Worm (Caenorhabditis elegans): ENCODE measurements around the gene ceh-54.

The ceh-54 gene

DNA sequence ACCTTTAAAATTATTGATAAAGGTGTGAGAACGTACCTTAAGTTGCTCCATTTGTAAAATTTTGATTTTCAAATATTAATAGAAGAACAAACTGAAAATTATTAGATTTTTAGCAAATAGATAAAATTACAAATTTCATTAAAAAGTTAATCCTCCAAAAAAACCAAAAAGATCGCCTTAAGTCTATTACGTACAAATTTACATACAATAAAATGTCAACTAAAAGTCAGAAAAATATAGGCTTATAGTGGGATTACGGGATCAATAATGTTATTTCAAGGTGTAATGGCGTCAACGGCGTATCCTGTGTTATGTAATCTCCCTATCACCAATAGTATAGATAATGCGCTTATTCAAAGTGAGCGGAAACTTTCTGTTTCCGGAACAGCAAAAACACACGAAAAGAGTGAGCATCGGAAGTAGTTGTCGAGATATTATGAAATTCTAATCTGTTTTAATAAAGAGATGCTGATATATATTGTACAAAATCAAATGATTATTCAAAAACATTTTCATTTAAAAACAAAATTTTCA is at the start of gene ceh-54:
TSS of gene ceh-54 (minus strand) at position 51 of the 534 bp plus-strand sequence.
- TF ChIP-seq fos-1 (tag; optimal IDR thresholded peaks at IDR 0.05) (no peak), sptf-1 (tag; optimal IDR thresholded peaks at IDR 0.05) (no peak), dsc-1 (tag; optimal IDR thresholded peaks at IDR 0.05) (peak; percentile 75), unc-30 (tag; optimal IDR thresholded peaks at IDR 0.05) (no peak), ama-1 (optimal IDR thresholded peaks at IDR 0.05) (no peak), vab-15 (tag; optimal IDR thresholded peaks at IDR 0.05) (no peak), egl-13 (tag; optimal IDR thresholded peaks at IDR 0.05) (peak; percentile 65), ets-5 (GFP tag; IDR thresholded peaks at IDR 0.05) (no peak), tbx-2 (tag; optimal IDR thresholded peaks at IDR 0.05) (no peak), mdl-1 (tag; optimal IDR thresholded peaks at IDR 0.05) (no peak), nhr-47 (tag; optimal IDR thresholded peaks at IDR 0.05) (peak; percentile 8), lin-13 (GFP tag; optimal IDR thresholded peaks at IDR 0.05) (no peak), ceh-63 (GFP tag; optimal IDR thresholded peaks at IDR 0.05) (no peak), alr-1 (tag; optimal IDR thresholded peaks at IDR 0.05; ENCODE audit: borderline replicate concordance) (no peak), ztf-4 (tag; optimal IDR thresholded peaks at IDR 0.05) (no peak), swsn-7 (tag; optimal IDR thresholded peaks at IDR 0.05) (no peak)

DNA sequence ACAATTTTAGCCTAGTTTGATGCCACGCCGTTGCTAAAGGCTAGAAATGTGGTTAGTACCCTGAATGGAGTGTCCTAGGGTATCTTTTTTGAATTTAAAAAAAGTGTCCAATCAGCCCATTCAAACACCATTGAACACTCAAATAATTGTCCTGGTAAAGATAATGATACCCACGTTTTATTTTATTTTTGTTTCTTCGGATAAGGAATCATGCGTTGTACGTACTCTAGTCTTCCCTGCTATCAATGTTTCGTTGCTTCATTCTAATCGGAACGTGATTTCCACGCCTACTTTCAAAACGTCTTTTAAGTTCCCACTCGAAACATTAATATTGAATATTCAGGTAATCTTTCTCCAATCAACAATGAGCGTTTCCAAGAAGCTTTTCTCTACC is 46.6 kb upstream of the ceh-54 start, which contains the start of gene got-2.2:
TSS of gene got-2.2 (plus strand) at position 344 of the 394 bp plus-strand sequence.
- TF ChIP-seq nhr-20 (tag; optimal IDR thresholded peaks at IDR 0.05): peak; percentile 24
- peak; percentile 24 for TF ChIP-seq nhr-71 (tag; optimal IDR thresholded peaks at IDR 0.05)
- peak in 1 of 6 experiments; percentile 87 for TF ChIP-seq elt-3 (tag; optimal IDR thresholded peaks at IDR 0.05)
- TF ChIP-seq lin-35 (GFP tag; optimal IDR thresholded peaks at IDR 0.05): peak in 1 of 2 experiments; percentile 34
- TF ChIP-seq mdl-1 (tag; optimal IDR thresholded peaks at IDR 0.05): peak in 1 of 2 experiments; percentile 33
- TF ChIP-seq ama-1 (optimal IDR thresholded peaks at IDR 0.05): no peak
- TF ChIP-seq nhr-19 (GFP tag; conservative IDR thresholded peaks at IDR 0.05): peak; percentile 63
- no peak for TF ChIP-seq aly-2 (tag; optimal IDR thresholded peaks at IDR 0.05)
- TF ChIP-seq elt-2 (tag; optimal IDR thresholded peaks at IDR 0.05): peak; percentile 57

DNA sequence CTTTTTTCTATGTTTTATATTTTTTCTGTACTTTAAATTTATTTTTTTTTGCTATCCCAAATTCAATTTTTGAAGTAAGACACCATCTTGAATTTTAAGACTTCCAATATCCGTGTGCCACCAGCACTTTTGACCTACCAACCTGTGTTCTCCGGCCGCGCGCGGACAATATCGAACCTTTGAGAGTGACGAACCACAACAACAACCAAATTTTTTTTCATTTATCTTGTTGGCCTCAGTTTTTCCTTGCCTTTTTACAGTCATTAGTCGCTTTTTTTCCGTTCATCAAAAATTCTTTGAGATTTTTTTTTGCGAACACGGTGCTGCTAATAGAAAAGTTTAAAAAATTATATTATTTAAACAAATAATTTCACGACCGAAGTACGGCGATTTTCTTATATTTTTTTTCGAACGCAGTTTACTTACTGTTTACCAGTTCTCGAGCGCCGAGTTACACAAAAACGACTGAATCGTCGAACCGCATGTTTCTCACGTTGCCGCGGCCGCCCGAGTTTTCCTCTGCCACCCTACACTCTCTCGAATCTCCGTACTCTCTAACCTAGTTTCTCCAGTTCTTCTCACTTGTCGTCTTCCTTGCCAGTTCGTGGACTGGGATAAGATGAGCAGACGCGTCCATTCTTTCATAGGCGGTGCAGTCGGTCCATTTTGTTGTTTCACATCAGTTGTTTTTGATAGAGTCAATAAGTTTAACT is 46.0 kb upstream of the ceh-54 start:
- no peak for TF ChIP-seq unc-130 (tag; optimal IDR thresholded peaks at IDR 0.05)
- peak; percentile 39 for TF ChIP-seq mep-1 (tag; optimal IDR thresholded peaks at IDR 0.05)
- TF ChIP-seq nhr-237 (tag; optimal IDR thresholded peaks at IDR 0.05): no peak
- peak; percentile 52 for TF ChIP-seq xbp-1 (tag; optimal IDR thresholded peaks at IDR 0.05)
- no peak for TF ChIP-seq ets-5 (GFP tag; IDR thresholded peaks at IDR 0.05)
- TF ChIP-seq isw-1 (GFP tag; IDR thresholded peaks at IDR 0.05): no peak
- no peak for TF ChIP-seq efl-1 (optimal IDR thresholded peaks at IDR 0.05)
- peak in 1 of 2 experiments; percentile 64 for TF ChIP-seq efl-1 (GFP tag; optimal IDR thresholded peaks at IDR 0.05 in 1 of 2)
- peak; percentile 68 for TF ChIP-seq nhr-71 (tag; optimal IDR thresholded peaks at IDR 0.05)
- peak; percentile 40 for TF ChIP-seq swsn-7 (tag; optimal IDR thresholded peaks at IDR 0.05)
- TF ChIP-seq snu-23 (GFP tag; optimal IDR thresholded peaks at IDR 0.05): peak; percentile 58
- TF ChIP-seq dsc-1 (tag; optimal IDR thresholded peaks at IDR 0.05): peak; percentile 43
- TF ChIP-seq nhr-47 (tag; optimal IDR thresholded peaks at IDR 0.05): peak; percentile 37
- TF ChIP-seq fkh-4 (tag; optimal IDR thresholded peaks at IDR 0.05; ENCODE audit: borderline replicate concordance): no peak
- TF ChIP-seq fos-1 (tag; optimal IDR thresholded peaks at IDR 0.05): no peak
- peak; percentile 47 for TF ChIP-seq tbx-2 (tag; optimal IDR thresholded peaks at IDR 0.05)
- TF ChIP-seq rnt-1 (tag; optimal IDR thresholded peaks at IDR 0.05): peak; percentile 65
- peak in 2 of 3 experiments; percentile 18 to 41 for TF ChIP-seq ceh-82 (tag; optimal IDR thresholded peaks at IDR 0.05)
- TF ChIP-seq blmp-1 (tag; optimal IDR thresholded peaks at IDR 0.05): peak; percentile 26
- TF ChIP-seq lsy-2 (tag; optimal IDR thresholded peaks at IDR 0.05): peak in 1 of 2 experiments; percentile 11
- TF ChIP-seq aha-1 (tag; optimal IDR thresholded peaks at IDR 0.05): no peak
- TF ChIP-seq skn-1 (tag; optimal IDR thresholded peaks at IDR 0.05): peak; percentile 15
- peak; percentile 92 for TF ChIP-seq lin-14 (GFP tag; optimal IDR thresholded peaks at IDR 0.05)
- peak in 1 of 2 experiments; percentile 55 for TF ChIP-seq mdl-1 (tag; optimal IDR thresholded peaks at IDR 0.05)
- peak; percentile 37 for TF ChIP-seq nhr-20 (tag; optimal IDR thresholded peaks at IDR 0.05)
- no peak for TF ChIP-seq lir-3 (tag; optimal IDR thresholded peaks at IDR 0.05; ENCODE audit: poor library complexity)
- TF ChIP-seq lin-35 (GFP tag; optimal IDR thresholded peaks at IDR 0.05): no peak

Measured in whole organism, L1 larva.